Worm (Caenorhabditis elegans) whole organism, L1 larva: Measurements from ENCODE around the gene C44C10.7.

Experiments used
- C04F5.9 ChIP-seq: sonication (generic microtip); optimal IDR thresholded peaks from 2 replicates; lab custom pipeline; 2016; ENCODE audit warnings: missing genetic modification characterization, missing compliant biosample characterization
- Y116A8C.19 ChIP-seq: sonication (generic microtip); optimal IDR thresholded peaks from 2 replicates; lab custom pipeline; 2016; ENCODE audit warnings: missing compliant biosample characterization, missing genetic modification characterization, borderline replicate concordance
- alr-1 ChIP-seq: fragments of 200-800 bp; sonication (Bioruptor generic); optimal IDR thresholded peaks from 2 replicates; lab custom pipeline; 2018; ENCODE audit warnings: borderline replicate concordance, mild to moderate bottlenecking, missing genetic modification characterization, missing compliant biosample characterization
- aly-2 ChIP-seq: fragments of 150-350 bp; optimal IDR thresholded peaks from 2 replicates; lab custom pipeline; 2014; ENCODE audit warnings: missing biosample characterization, missing genetic modification characterization
- blmp-1 ChIP-seq: fragments of 150-350 bp; optimal IDR thresholded peaks from 2 replicates; lab custom pipeline; 2014; ENCODE audit warnings: missing biosample characterization, missing genetic modification characterization
- ceh-8 ChIP-seq: fragments of 200-800 bp; sonication (Bioruptor generic); optimal IDR thresholded peaks from 2 replicates; lab custom pipeline; 2018; ENCODE audit warnings: mild to moderate bottlenecking, missing genetic modification characterization, moderate library complexity, missing compliant biosample characterization
- ceh-82 ChIP-seq, 3 experiments: fragments of 150-350 bp in 1 of 3; sonication (generic microtip) in 2 of 3; optimal IDR thresholded peaks; 2 replicates each; lab custom pipeline; 2014 to 2017; ENCODE audit warnings: missing biosample characterization in 3 of 3, missing genetic modification characterization in 3 of 3
- dsc-1 ChIP-seq: sonication (generic microtip); optimal IDR thresholded peaks from 2 replicates; lab custom pipeline; 2016; ENCODE audit warnings: mild to moderate bottlenecking, missing genetic modification characterization, missing compliant biosample characterization
- elt-2 ChIP-seq: sonication (generic microtip); optimal IDR thresholded peaks from 2 replicates; lab custom pipeline; 2016; ENCODE audit warnings: missing genetic modification characterization, mild to moderate bottlenecking, inconsistent platforms, missing compliant biosample characterization, missing genetic modification reagents
- elt-3 ChIP-seq, 6 experiments: fragments of 150-350 bp in 1 of 6; sonication (generic microtip); optimal IDR thresholded peaks; 2 replicates each; lab custom pipeline; 2017 to 2018; ENCODE audit warnings: missing biosample characterization in 6 of 6, missing genetic modification characterization in 6 of 6, inconsistent platforms in 1 of 6
- fkh-8 ChIP-seq: sonication (generic microtip); optimal IDR thresholded peaks from 2 replicates; lab custom pipeline; 2016; ENCODE audit warnings: mild to moderate bottlenecking, missing genetic modification characterization, missing compliant biosample characterization
- fos-1 ChIP-seq: fragments of 150-350 bp; optimal IDR thresholded peaks from 2 replicates; lab custom pipeline; 2014; ENCODE audit warnings: missing biosample characterization, missing genetic modification characterization
- hlh-17 ChIP-seq: fragments of 200-800 bp; sonication (Bioruptor generic); optimal IDR thresholded peaks from 2 replicates; lab custom pipeline; 2018; ENCODE audit warnings: missing genetic modification characterization, mild to moderate bottlenecking, missing compliant biosample characterization, moderate library complexity, borderline replicate concordance
- hpl-2 ChIP-seq: fragments of 150-350 bp; optimal IDR thresholded peaks from 2 replicates; lab custom pipeline; 2014; ENCODE audit warnings: missing biosample characterization, missing genetic modification reagents, missing genetic modification characterization
- isw-1 ChIP-seq: fragments of 200-800 bp; sonication (Bioruptor generic); IDR thresholded peaks from 2 replicates; pipeline ENCODE4 v1.3.6; 2022; ENCODE audit warnings: missing genetic modification characterization, missing compliant biosample characterization
- lin-13 ChIP-seq: fragments of 150-350 bp; optimal IDR thresholded peaks from 2 replicates; lab custom pipeline; 2014; ENCODE audit warnings: missing biosample characterization, missing genetic modification reagents, missing genetic modification characterization
- lin-14 ChIP-seq: fragments of 200-800 bp; sonication (Bioruptor generic); optimal IDR thresholded peaks from 2 replicates; lab custom pipeline; 2018; ENCODE audit warnings: mild to moderate bottlenecking, missing genetic modification characterization, moderate library complexity, missing compliant biosample characterization
- lin-15B ChIP-seq: fragments of 150-350 bp; sonication (generic microtip); optimal IDR thresholded peaks from 3 replicates; lab custom pipeline; 2014; ENCODE audit warnings: missing biosample characterization, missing genetic modification characterization
- lin-39 ChIP-seq: fragments of 150-350 bp; optimal IDR thresholded peaks from 2 replicates; lab custom pipeline; 2014; ENCODE audit warnings: missing biosample characterization, missing genetic modification reagents, missing genetic modification characterization
- lsy-2 ChIP-seq, 2 experiments: fragments of 150-350 bp; optimal IDR thresholded peaks; 2 replicates each; lab custom pipeline; 2014; ENCODE audit warnings: missing biosample characterization in 2 of 2, missing genetic modification characterization in 2 of 2
- mab-9 ChIP-seq: fragments of 200-800 bp; sonication (Bioruptor generic); IDR thresholded peaks from 2 replicates; pipeline ENCODE4 v1.3.6; 2022; ENCODE audit warnings: missing genetic modification reagents, missing genetic modification characterization, missing compliant biosample characterization
- mdl-1 ChIP-seq, 2 experiments: fragments of 150-350 bp; optimal IDR thresholded peaks; 2 replicates each; lab custom pipeline; 2014 to 2017; ENCODE audit warnings: missing biosample characterization in 2 of 2, missing genetic modification characterization in 2 of 2, inconsistent platforms in 1 of 2
- mef-2 ChIP-seq: fragments of 150-350 bp; optimal IDR thresholded peaks from 2 replicates; lab custom pipeline; 2014; ENCODE audit warnings: missing biosample characterization, missing genetic modification characterization
- mep-1 ChIP-seq: fragments of 150-350 bp; optimal IDR thresholded peaks from 2 replicates; lab custom pipeline; 2014; ENCODE audit warnings: missing biosample characterization, missing genetic modification characterization
- nhr-11 ChIP-seq: fragments of 150-350 bp; optimal IDR thresholded peaks from 2 replicates; lab custom pipeline; 2014; ENCODE audit warnings: missing biosample characterization, missing genetic modification characterization
- nhr-19 ChIP-seq: fragments of 200-800 bp; sonication (Bioruptor generic); conservative IDR thresholded peaks from 2 replicates; pipeline ENCODE4 v1.3.6; 2022; ENCODE audit warnings: missing genetic modification characterization, missing compliant biosample characterization
- nhr-20 ChIP-seq: sonication (generic microtip); optimal IDR thresholded peaks from 2 replicates; lab custom pipeline; 2016; ENCODE audit warnings: mild to moderate bottlenecking, missing genetic modification characterization, missing compliant biosample characterization
- nhr-28 ChIP-seq: fragments of 150-350 bp; optimal IDR thresholded peaks from 2 replicates; lab custom pipeline; 2014; ENCODE audit warnings: missing biosample characterization, missing genetic modification characterization
- nhr-47 ChIP-seq: sonication (generic microtip); optimal IDR thresholded peaks from 2 replicates; lab custom pipeline; 2016; ENCODE audit warnings: mild to moderate bottlenecking, missing genetic modification characterization, moderate library complexity, missing compliant biosample characterization
- nhr-71 ChIP-seq: sonication (generic microtip); optimal IDR thresholded peaks from 2 replicates; lab custom pipeline; 2016; ENCODE audit warnings: mild to moderate bottlenecking, missing genetic modification characterization, moderate library complexity, missing compliant biosample characterization
- nhr-76 ChIP-seq: sonication (generic microtip); optimal IDR thresholded peaks from 2 replicates; lab custom pipeline; 2017; ENCODE audit warnings: missing biosample characterization, missing genetic modification characterization
- nhr-84 ChIP-seq: sonication (generic microtip); optimal IDR thresholded peaks from 2 replicates; lab custom pipeline; 2017; ENCODE audit warnings: missing biosample characterization, missing genetic modification characterization
- nhr-90 ChIP-seq: sonication (generic microtip); optimal IDR thresholded peaks from 2 replicates; lab custom pipeline; 2016; ENCODE audit warnings: mild to moderate bottlenecking, missing genetic modification characterization, missing compliant biosample characterization; ENCODE audit not compliant: poor library complexity
- pag-3 ChIP-seq: sonication (generic microtip); optimal IDR thresholded peaks from 2 replicates; lab custom pipeline; 2017; ENCODE audit warnings: missing genetic modification characterization, mild to moderate bottlenecking, missing compliant biosample characterization, antibody characterized with exemption, borderline replicate concordance; ENCODE audit not compliant: insufficient read depth
- pax-3 ChIP-seq: fragments of 200-800 bp; sonication (Bioruptor generic); optimal IDR thresholded peaks from 2 replicates; lab custom pipeline; 2018; ENCODE audit warnings: mild to moderate bottlenecking, missing genetic modification characterization, moderate library complexity, missing compliant biosample characterization
- pqm-1 ChIP-seq: sonication (generic microtip); optimal IDR thresholded peaks from 3 replicates; lab custom pipeline; 2017; ENCODE audit warnings: missing biosample characterization, missing genetic modification characterization
- rnt-1 ChIP-seq: sonication (generic microtip); optimal IDR thresholded peaks from 2 replicates; lab custom pipeline; 2016; ENCODE audit warnings: mild to moderate bottlenecking, missing genetic modification characterization, moderate library complexity, missing compliant biosample characterization
- skn-1 ChIP-seq: fragments of 150-350 bp; optimal IDR thresholded peaks from 2 replicates; lab custom pipeline; 2014; ENCODE audit warnings: missing biosample characterization, missing genetic modification characterization
- snu-23 ChIP-seq: sonication (generic microtip); optimal IDR thresholded peaks from 2 replicates; lab custom pipeline; 2016; ENCODE audit warnings: missing genetic modification characterization, missing compliant biosample characterization
- sox-4 ChIP-seq: sonication (generic microtip); optimal IDR thresholded peaks from 2 replicates; lab custom pipeline; 2016; ENCODE audit warnings: missing genetic modification characterization, missing compliant biosample characterization
- sup-37 ChIP-seq: fragments of 200-800 bp; sonication (Bioruptor generic); optimal IDR thresholded peaks from 2 replicates; lab custom pipeline; 2018; ENCODE audit warnings: mild to moderate bottlenecking, missing genetic modification characterization, missing compliant biosample characterization
- swsn-7 ChIP-seq: sonication (generic microtip); optimal IDR thresholded peaks from 2 replicates; lab custom pipeline; 2016; ENCODE audit warnings: missing genetic modification characterization, missing compliant biosample characterization
- tlp-1 ChIP-seq: fragments of 150-350 bp; optimal IDR thresholded peaks from 2 replicates; lab custom pipeline; 2014; ENCODE audit warnings: missing biosample characterization, missing genetic modification characterization
- unc-62 ChIP-seq: fragments of 150-350 bp; optimal IDR thresholded peaks from 2 replicates; lab custom pipeline; 2014; ENCODE audit warnings: missing biosample characterization, missing genetic modification reagents, missing genetic modification characterization
- vab-15 ChIP-seq: sonication (generic microtip); optimal IDR thresholded peaks from 2 replicates; lab custom pipeline; 2017; ENCODE audit warnings: missing genotype, mild to moderate bottlenecking, missing genetic modification characterization, missing compliant biosample characterization
- zag-1 ChIP-seq: fragments of 150-350 bp; optimal IDR thresholded peaks from 2 replicates; lab custom pipeline; 2014; ENCODE audit warnings: missing biosample characterization, missing genetic modification characterization

C44C10.7 gene

DNA sequence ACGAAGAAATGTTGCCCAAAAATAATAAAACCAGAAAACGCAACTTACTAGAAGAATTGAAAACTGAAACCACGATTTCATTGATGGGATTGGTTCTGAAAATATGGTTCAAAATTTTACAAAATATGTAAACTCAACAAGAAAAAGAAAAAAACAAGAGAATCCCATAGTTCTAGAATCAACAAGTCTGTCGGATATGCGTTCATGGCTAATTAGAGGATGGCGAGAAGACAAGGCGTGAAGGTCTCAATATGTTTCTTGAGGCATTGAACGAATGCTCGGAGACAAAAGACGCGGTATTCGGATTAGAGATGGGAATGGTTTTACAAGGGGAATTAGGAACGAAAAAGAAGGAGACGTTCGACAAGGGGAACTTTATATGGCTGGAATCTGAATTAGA, 37.3 kb downstream of the C44C10.7 start, which contains the start of gene cutl-11:
Gene cutl-11 (minus strand): TSS at position 101 of the 400 bp plus-strand sequence.
- TF ChIP-seq vab-15 (tag; lab: Kevin White, UChicago) = no peak
- no peak for TF ChIP-seq isw-1
- no peak for TF ChIP-seq mab-9 (GFP tag; lab: Robert Waterston, UW)
- no peak for TF ChIP-seq alr-1 (tag; lab: Kevin White, UChicago)
- no peak for TF ChIP-seq zag-1 (tag; lab: Kevin White, UChicago)
- no peak for TF ChIP-seq fos-1 (tag; lab: Kevin White, UChicago)
- no peak for TF ChIP-seq elt-2 (tag; lab: Kevin White, UChicago)
- no peak for TF ChIP-seq nhr-76 (tag; lab: Kevin White, UChicago)

ce11 chrX:11647165-11647564, 40.9 kb downstream of the C44C10.7 start, which contains the start of gene T04F8.8:
Gene T04F8.8 (plus strand): TSS chrX:11647465.
- TF ChIP-seq ceh-8 (GFP tag; lab: Kevin White, UChicago) (no peak), lin-14 (GFP tag; lab: Kevin White, UChicago) (peak; percentile 22), lsy-2 (tag; optimal IDR thresholded peaks at IDR 0.05; lab: Kevin White, UChicago) (no peak), nhr-11 (tag; lab: Kevin White, UChicago) (no peak), pag-3 (tag; lab: Kevin White, UChicago) (no peak), nhr-84 (tag; lab: Kevin White, UChicago) (no peak), lin-39 (tag; lab: Kevin White, UChicago) (no peak), nhr-71 (tag; lab: Kevin White, UChicago) (peak; percentile 10), pqm-1 (tag; lab: Kevin White, UChicago) (no peak), pax-3 (tag; lab: Kevin White, UChicago) (no peak), ceh-82 (tag; optimal IDR thresholded peaks at IDR 0.05; lab: Kevin White, UChicago) (no peak), lin-15B (tag; lab: Kevin White, UChicago) (no peak), blmp-1 (tag; lab: Kevin White, UChicago) (peak; percentile 47), unc-62 (GFP tag; lab: Kevin White, UChicago) (no peak), elt-3 (tag; optimal IDR thresholded peaks at IDR 0.05; lab: Kevin White, UChicago) (peak in 1 of 6 experiments; percentile 16), sox-4 (tag; lab: Kevin White, UChicago) (no peak), nhr-28 (tag; lab: Kevin White, UChicago) (no peak), tlp-1 (tag; lab: Kevin White, UChicago) (no peak)

DNA sequence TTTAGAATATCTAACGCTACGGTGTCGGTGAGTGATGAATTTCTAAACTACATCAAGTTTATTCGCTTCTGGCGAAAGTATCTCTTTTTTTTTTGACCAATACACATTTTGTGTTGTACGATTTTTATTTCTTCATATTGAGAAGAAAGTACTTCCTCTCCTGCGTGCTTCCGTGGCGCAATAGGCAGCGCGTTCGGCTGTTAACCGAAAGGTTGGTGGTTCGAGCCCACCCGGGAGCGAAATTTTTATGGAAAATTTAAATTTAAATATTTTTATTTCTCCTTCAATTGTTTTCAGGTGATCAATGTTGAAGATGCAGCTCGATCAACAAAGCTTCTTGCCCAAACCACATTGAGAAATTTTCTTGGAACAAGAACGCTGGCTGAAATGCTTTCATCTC, 42.6 kb downstream of the C44C10.7 start:
- TF ChIP-seq nhr-84 (tag; lab: Kevin White, UChicago) (no peak), nhr-47 (peak; percentile 35), nhr-11 (tag; lab: Kevin White, UChicago) (no peak), sup-37 (GFP tag; lab: Kevin White, UChicago) (no peak), alr-1 (tag; lab: Kevin White, UChicago) (no peak), C04F5.9 (tag; lab: Kevin White, UChicago) (no peak), nhr-20 (peak; percentile 43), hpl-2 (GFP tag; lab: Kevin White, UChicago) (no peak), fkh-8 (tag; lab: Kevin White, UChicago) (no peak), Y116A8C.19 (tag; lab: Kevin White, UChicago) (no peak), skn-1 (peak; percentile 20), rnt-1 (peak; percentile 35), dsc-1 (tag; lab: Kevin White, UChicago) (no peak), mef-2 (no peak), mep-1 (tag; lab: Kevin White, UChicago) (peak; percentile 36), nhr-76 (tag; lab: Kevin White, UChicago) (no peak), mdl-1 (tag; optimal IDR thresholded peaks at IDR 0.05; lab: Kevin White, UChicago) (peak in 1 of 2 experiments; percentile 40), nhr-90 (tag; lab: Kevin White, UChicago) (peak; percentile 58), lsy-2 (tag; optimal IDR thresholded peaks at IDR 0.05; lab: Kevin White, UChicago) (peak in 1 of 2 experiments; percentile 2), nhr-71 (tag; lab: Kevin White, UChicago) (peak; percentile 62), lin-13 (GFP tag; lab: Kevin White, UChicago) (no peak), aly-2 (tag; lab: Kevin White, UChicago) (no peak), elt-3 (tag; optimal IDR thresholded peaks at IDR 0.05; lab: Kevin White, UChicago) (peak in 1 of 6 experiments; percentile 49), lin-39 (tag; lab: Kevin White, UChicago) (no peak), blmp-1 (tag; lab: Kevin White, UChicago) (peak; percentile 23), swsn-7 (tag; lab: Kevin White, UChicago) (peak; percentile 21), snu-23 (GFP tag; lab: Kevin White, UChicago) (peak; percentile 49), elt-2 (tag; lab: Kevin White, UChicago) (peak; percentile 27), nhr-19 (GFP tag; lab: Robert Waterston, UW) (peak; percentile 14; the same call in 1 of the 2 replicates), hlh-17 (GFP tag; lab: Kevin White, UChicago) (no peak), lin-14 (GFP tag; lab: Kevin White, UChicago) (peak; percentile 5)
